Fruit fly (Drosophila melanogaster): Measurements from ENCODE around the gene Nuf2.
A peak's percentile ranks its signal among the peaks of the same experiment; 100 is the strongest.

Nuf2 gene

dm6 chr2L:7023614-7024259 lies 41.9 kb downstream of the Nuf2 start, which contains the start of gene Gart (continued):
- TF ChIP-seq HHEX (GFP tag; optimal IDR thresholded peaks at IDR 0.05): peak; percentile 39
- TF ChIP-seq CG17829 (tag; optimal IDR thresholded peaks at IDR 0.05): no peak
- TF ChIP-seq bbx (GFP tag; IDR thresholded peaks at IDR 0.05; ENCODE audit: partially characterized antibody): no peak
- no peak for TF ChIP-seq CG6272 (GFP tag; IDR thresholded peaks at IDR 0.05)
- TF ChIP-seq CG14050 (GFP tag; IDR thresholded peaks at IDR 0.05): peak; percentile 52; the same call in 1 of the 3 replicates
- TF ChIP-seq mld (GFP tag; IDR thresholded peaks at IDR 0.05; ENCODE audit: partially characterized antibody): no peak
- no peak for TF ChIP-seq CG31365 (tag; optimal IDR thresholded peaks at IDR 0.05)
- peak; percentile 44 for TF ChIP-seq B-H2 (GFP tag; optimal IDR thresholded peaks at IDR 0.05)
- peak; percentile 19 for TF ChIP-seq CG6765 (GFP tag; optimal IDR thresholded peaks at IDR 0.05)
- peak; percentile 51 for TF ChIP-seq sob (GFP tag; IDR thresholded peaks at IDR 0.05)
- TF ChIP-seq CG3407 (GFP tag; optimal IDR thresholded peaks at IDR 0.05): peak; percentile 53
- TF ChIP-seq CG16863 (GFP tag; optimal IDR thresholded peaks at IDR 0.05): peak; percentile 48
- no peak for TF ChIP-seq CG6791 (GFP tag; IDR thresholded peaks at IDR 0.05; ENCODE audit: partially characterized antibody)
- peak; percentile 66 for TF ChIP-seq CG33213 (GFP tag; optimal IDR thresholded peaks at IDR 0.05)
- TF ChIP-seq H2.0 (GFP tag; IDR thresholded peaks at IDR 0.05): peak; percentile 67
- TF ChIP-seq CG8089 (GFP tag; optimal IDR thresholded peaks at IDR 0.05): peak; percentile 59
- peak; percentile 22 for TF ChIP-seq ems (GFP tag; optimal IDR thresholded peaks at IDR 0.05)
- TF ChIP-seq kni (GFP tag; optimal IDR thresholded peaks at IDR 0.05): no peak
- peak in 1 of 3 experiments; percentile 58 for TF ChIP-seq lola (GFP tag; optimal IDR thresholded peaks at IDR 0.05)
- no peak for TF ChIP-seq CG8281 (tag; optimal IDR thresholded peaks at IDR 0.05)
- TF ChIP-seq Nf-YC (tag; optimal IDR thresholded peaks at IDR 0.05): no peak
- no peak for TF ChIP-seq pfk (GFP tag; optimal IDR thresholded peaks at IDR 0.05)
- peak; percentile 63; the same call in 2 of the 3 replicates for TF ChIP-seq Dbx (GFP tag; IDR thresholded peaks at IDR 0.05)
- TF ChIP-seq mam (GFP tag; optimal IDR thresholded peaks at IDR 0.05): peak; percentile 72
- peak; percentile 70; the same call in 1 of the 2 replicates for TF ChIP-seq HLH3B (GFP tag; IDR thresholded peaks at IDR 0.05)
- TF ChIP-seq CTCF (GFP tag; optimal IDR thresholded peaks at IDR 0.05): no peak
- TF ChIP-seq maf-S (GFP tag; optimal IDR thresholded peaks at IDR 0.05): peak; percentile 76
- TF ChIP-seq dm (GFP tag; optimal IDR thresholded peaks at IDR 0.05): peak; percentile 73
- no peak for TF ChIP-seq CG6654 (GFP tag; optimal IDR thresholded peaks at IDR 0.05)
- 0 out of 3 replicates have a peak, but pooled peaks have one; percentile 39 for TF ChIP-seq CG11695 (GFP tag; IDR thresholded peaks at IDR 0.05)
- no peak for TF ChIP-seq ato (GFP tag; IDR thresholded peaks at IDR 0.05; ENCODE audit: partially characterized antibody)
- TF ChIP-seq CG1832 (GFP tag; optimal IDR thresholded peaks at IDR 0.05): no peak
- TF ChIP-seq Oli (tag; optimal IDR thresholded peaks at IDR 0.05): peak; percentile 68
- no peak for TF ChIP-seq CG15696 (tag; optimal IDR thresholded peaks at IDR 0.05)
- no peak for TF ChIP-seq CG17186 (GFP tag; optimal IDR thresholded peaks at IDR 0.05)
- TF ChIP-seq Hr3 (GFP tag; optimal IDR thresholded peaks at IDR 0.05): peak; percentile 55
- peak; percentile 86 for TF ChIP-seq CG12769 (tag; optimal IDR thresholded peaks at IDR 0.05)
- peak; percentile 8 for TF ChIP-seq CG10147 (GFP tag; optimal IDR thresholded peaks at IDR 0.05)
- no peak for TF ChIP-seq trem (tag; optimal IDR thresholded peaks at IDR 0.05)
- TF ChIP-seq HLH54F (GFP tag; optimal IDR thresholded peaks at IDR 0.05): peak; percentile 63
- no peak for TF ChIP-seq fd64A (GFP tag; optimal IDR thresholded peaks at IDR 0.05)
- TF ChIP-seq so (GFP tag; IDR thresholded peaks at IDR 0.05): 0 out of 3 replicates have a peak, but pooled peaks have one; percentile 18
- no peak for TF ChIP-seq fd102C (GFP tag; optimal IDR thresholded peaks at IDR 0.05)
- TF ChIP-seq hb (GFP tag; IDR thresholded peaks at IDR 0.05; ENCODE audit: partially characterized antibody): no peak
- TF ChIP-seq cg (GFP tag; optimal IDR thresholded peaks at IDR 0.05): peak; percentile 43
- TF ChIP-seq run (tag; optimal IDR thresholded peaks at IDR 0.05): no peak
- no peak for TF ChIP-seq CG13296 (GFP tag; optimal IDR thresholded peaks at IDR 0.05)
- peak; percentile 28 for TF ChIP-seq lab (GFP tag; optimal IDR thresholded peaks at IDR 0.05)
- TF ChIP-seq Oaz (GFP tag; IDR thresholded peaks at IDR 0.05): no peak

All from whole organism, embryonic.